Fruit fly (Drosophila melanogaster): Measurements from ENCODE around the gene Usp2.

DNA sequence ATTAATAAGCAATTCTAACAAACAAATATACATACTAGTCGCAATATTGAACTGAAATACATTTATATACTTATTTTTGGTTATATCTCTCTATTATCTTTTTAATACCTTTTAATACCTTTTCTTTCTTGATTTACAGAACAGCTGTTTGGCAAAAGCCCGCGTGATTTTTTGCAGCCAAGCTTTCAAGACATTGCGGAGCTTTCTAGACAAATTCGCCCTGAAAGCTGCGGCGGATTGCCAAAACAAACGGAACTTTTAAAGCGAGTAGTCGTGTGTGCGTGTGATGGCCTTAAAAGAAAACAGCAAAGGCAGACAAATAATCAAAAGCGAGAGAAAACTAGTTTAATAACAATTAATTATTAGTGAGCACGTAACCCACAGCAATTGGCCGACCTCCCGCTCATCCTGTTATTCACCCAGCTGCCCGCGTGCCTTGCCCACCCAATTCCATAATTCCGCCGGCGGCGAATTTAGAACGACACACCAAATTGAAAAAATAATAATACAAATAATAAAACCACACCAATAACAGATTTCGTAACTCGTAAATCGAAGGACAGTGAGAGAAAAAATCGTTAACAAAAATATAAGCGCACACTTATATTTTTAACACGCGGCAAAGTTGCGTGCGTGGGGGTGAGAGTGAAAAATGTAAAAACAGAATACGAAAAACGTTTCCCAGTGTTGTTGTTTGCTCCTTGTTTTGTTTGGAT is 31.5 kb downstream of the Usp2 start:
- TF ChIP-seq CG8478 (optimal IDR thresholded peaks at IDR 0.05) (no peak), psq (optimal IDR thresholded peaks at IDR 0.05) (no peak), usp (GFP tag; optimal IDR thresholded peaks at IDR 0.05) (no peak), Dll (optimal IDR thresholded peaks at IDR 0.05) (no peak), pan (optimal IDR thresholded peaks at IDR 0.05) (no peak), EcR (GFP tag; optimal IDR thresholded peaks at IDR 0.05) (no peak)
